Worm (Caenorhabditis elegans): ENCODE results near the gene col-167.

Gene col-167

ce11 chrX:6321380-6321779 is 1.9 kb upstream of the col-167 start:
- TF ChIP-seq aly-2 (tag; optimal IDR thresholded peaks at IDR 0.05): no peak
- no peak for TF ChIP-seq skn-1 (tag; optimal IDR thresholded peaks at IDR 0.05)
- TF ChIP-seq lin-39 (tag; optimal IDR thresholded peaks at IDR 0.05): no peak
- no peak for TF ChIP-seq snpc-4 (tag; optimal IDR thresholded peaks at IDR 0.05)
- no peak for TF ChIP-seq ama-1 (optimal IDR thresholded peaks at IDR 0.05)
- no peak for TF ChIP-seq nhr-6 (tag; optimal IDR thresholded peaks at IDR 0.05)

- TF ChIP-seq blmp-1 (tag; optimal IDR thresholded peaks at IDR 0.05; ENCODE audit: insufficient read depth) (peak; percentile 61), Y55F3AM.14 (GFP tag; optimal IDR thresholded peaks at IDR 0.05) (peak; percentile 44), nhr-25 (tag; optimal IDR thresholded peaks at IDR 0.05) (peak; percentile 64), nhr-10 (tag; optimal IDR thresholded peaks at IDR 0.05) (peak; percentile 19)
These were observed 1.0 kb downstream of the col-167 start for ce11 chrX:6324124-6324893.

ce11 chrX:6326088-6326487 is 2.8 kb downstream of the col-167 start, which contains the start of gene col-168:
Gene col-168 (plus strand): TSS chrX:6326388.
- no peak for TF ChIP-seq gmeb-1 (tag; optimal IDR thresholded peaks at IDR 0.05)
- no peak for TF ChIP-seq elt-1 (tag; optimal IDR thresholded peaks at IDR 0.05)
- no peak for TF ChIP-seq nhr-23 (tag; optimal IDR thresholded peaks at IDR 0.05)
- TF ChIP-seq mab-5 (tag; optimal IDR thresholded peaks at IDR 0.05): no peak

ce11 chrX:6328860-6329259 is 5.6 kb downstream of the col-167 start, which contains the start of gene col-169:
Gene col-169 (plus strand): TSS chrX:6329160.
- TF ChIP-seq nhr-237 (tag; optimal IDR thresholded peaks at IDR 0.05): no peak
- no peak for TF ChIP-seq lsy-2 (tag; optimal IDR thresholded peaks at IDR 0.05)
- no peak for TF ChIP-seq egl-27 (tag; optimal IDR thresholded peaks at IDR 0.05)
- TF ChIP-seq ceh-82 (tag; optimal IDR thresholded peaks at IDR 0.05): no peak
- TF ChIP-seq nhr-21 (tag; optimal IDR thresholded peaks at IDR 0.05): no peak
- TF ChIP-seq ztf-11 (tag; optimal IDR thresholded peaks at IDR 0.05): no peak
- TF ChIP-seq dmd-4 (tag; optimal IDR thresholded peaks at IDR 0.05): no peak
- no peak for TF ChIP-seq nhr-25 (tag; optimal IDR thresholded peaks at IDR 0.05)
- TF ChIP-seq ztf-4 (tag; optimal IDR thresholded peaks at IDR 0.05): no peak
- no peak for TF ChIP-seq unc-62 (GFP tag; optimal IDR thresholded peaks at IDR 0.05)
- TF ChIP-seq mdl-1 (tag; optimal IDR thresholded peaks at IDR 0.05): no peak
- no peak for TF ChIP-seq nhr-23 (tag; optimal IDR thresholded peaks at IDR 0.05)
- no peak for TF ChIP-seq sem-4 (tag; optimal IDR thresholded peaks at IDR 0.05)

ce11 chrX:6331409-6331808 is 8.1 kb downstream of the col-167 start, which contains the start of gene col-170:
Gene col-170 (plus strand): TSS chrX:6331709.
- TF ChIP-seq snpc-4 (tag; optimal IDR thresholded peaks at IDR 0.05) (no peak), ceh-16 (tag; optimal IDR thresholded peaks at IDR 0.05) (no peak), mbf-1 (tag; optimal IDR thresholded peaks at IDR 0.05) (no peak), sem-4 (tag; optimal IDR thresholded peaks at IDR 0.05) (no peak), gmeb-1 (tag; optimal IDR thresholded peaks at IDR 0.05) (no peak), nhr-23 (tag; optimal IDR thresholded peaks at IDR 0.05) (no peak), R02D3.7 (tag; optimal IDR thresholded peaks at IDR 0.05) (no peak), ztf-11 (tag; optimal IDR thresholded peaks at IDR 0.05) (no peak), lsy-2 (tag; optimal IDR thresholded peaks at IDR 0.05) (no peak), unc-39 (tag; optimal IDR thresholded peaks at IDR 0.05) (no peak), mab-5 (tag; optimal IDR thresholded peaks at IDR 0.05) (no peak), nhr-11 (tag; optimal IDR thresholded peaks at IDR 0.05) (no peak)

- TF ChIP-seq alr-1 (tag; optimal IDR thresholded peaks at IDR 0.05) (no peak), ceh-16 (tag; optimal IDR thresholded peaks at IDR 0.05) (no peak), nhr-23 (tag; optimal IDR thresholded peaks at IDR 0.05) (no peak)
These were observed 10.7 kb downstream of the col-167 start, which contains the start of gene col-171 for ce11 chrX:6333998-6334397. Gene col-171 (plus strand): TSS chrX:6334298.
